Fruit fly (Drosophila melanogaster) whole organism, pupa: ENCODE data around the gene Gr77a.
A peak's percentile ranks its signal among the peaks of the same experiment; 100 is the strongest.

Experiments
- CG10348 ChIP-seq: fragments of 200-800 bp; sonication (Bioruptor generic); IDR thresholded peaks from 2 replicates; pipeline ENCODE4 v1.3.6; 2022; ENCODE audit warnings: missing biosample characterization, missing genetic modification characterization
- CG12605 ChIP-seq: fragments of 200-800 bp; sonication (Bioruptor generic); IDR thresholded peaks from 2 replicates; pipeline ENCODE4 v1.3.6; 2022; ENCODE audit warnings: missing biosample characterization, missing genetic modification characterization
- CG13204 ChIP-seq: fragments of 200-800 bp; sonication (Bioruptor generic); optimal IDR thresholded peaks from 2 replicates; lab custom pipeline; 2018; ENCODE audit warnings: missing biosample characterization, mild to moderate bottlenecking, missing genetic modification characterization, moderate library complexity
- CG14655 ChIP-seq: fragments of 200-800 bp; sonication (Bioruptor generic); optimal IDR thresholded peaks from 3 replicates; lab custom pipeline; 2017; ENCODE audit warnings: mild to moderate bottlenecking, missing biosample characterization, missing genetic modification reagents, missing genetic modification characterization
- CG15710 ChIP-seq: fragments of 200-800 bp; sonication (Bioruptor generic); optimal IDR thresholded peaks from 2 replicates; lab custom pipeline; 2018; ENCODE audit warnings: missing biosample characterization, mild to moderate bottlenecking, missing genetic modification characterization, moderate library complexity
- CG17806 ChIP-seq: fragments of 200-800 bp; sonication (Bioruptor generic); optimal IDR thresholded peaks from 2 replicates; lab custom pipeline; 2018; ENCODE audit warnings: missing biosample characterization, mild to moderate bottlenecking, missing genetic modification characterization, moderate library complexity
- CG32121 ChIP-seq: fragments of 200-800 bp; sonication (Bioruptor generic); IDR thresholded peaks from 2 replicates; pipeline ENCODE4 v1.3.6; 2022; ENCODE audit warnings: missing biosample characterization, missing genetic modification characterization
- CG34367 ChIP-seq: fragments of 200-800 bp; sonication (Bioruptor generic); optimal IDR thresholded peaks from 2 replicates; lab custom pipeline; 2018; ENCODE audit warnings: missing biosample characterization, mild to moderate bottlenecking, missing genetic modification characterization
- CG4496 ChIP-seq: fragments of 200-800 bp; sonication (Bioruptor generic); IDR thresholded peaks from 3 replicates; pipeline ENCODE4 v1.3.6; 2022; ENCODE audit warnings: missing biosample characterization, missing genetic modification characterization
- CG8159 ChIP-seq: fragments of 200-800 bp; sonication (Bioruptor generic); optimal IDR thresholded peaks from 3 replicates; lab custom pipeline; 2018; ENCODE audit warnings: missing biosample characterization, mild to moderate bottlenecking, missing genetic modification characterization, moderate library complexity
- CG8301 ChIP-seq: fragments of 200-800 bp; sonication (Bioruptor generic); optimal IDR thresholded peaks from 2 replicates; lab custom pipeline; 2018; ENCODE audit warnings: missing biosample characterization, mild to moderate bottlenecking, missing genetic modification characterization
- CG9948 ChIP-seq: fragments of 200-800 bp; sonication (Bioruptor generic); optimal IDR thresholded peaks from 2 replicates; lab custom pipeline; 2018; ENCODE audit warnings: missing biosample characterization, mild to moderate bottlenecking, missing genetic modification characterization, moderate library complexity
- D1 ChIP-seq: fragments of 200-800 bp; sonication (Bioruptor generic); optimal IDR thresholded peaks from 2 replicates; lab custom pipeline; 2018; ENCODE audit warnings: missing biosample characterization, mild to moderate bottlenecking, missing genetic modification characterization, moderate library complexity
- EcR ChIP-seq: fragments of 200-800 bp; sonication (Bioruptor generic); optimal IDR thresholded peaks from 3 replicates; lab custom pipeline; 2019; ENCODE audit warnings: missing biosample characterization, missing genetic modification characterization, mild to moderate bottlenecking, moderate library complexity, missing genetic modification reagents
- Ets98B ChIP-seq: fragments of 200-800 bp; sonication (Bioruptor generic); IDR thresholded peaks from 2 replicates; pipeline ENCODE4 v1.3.6; 2022; ENCODE audit warnings: missing biosample characterization, missing genetic modification characterization
- Pif1A ChIP-seq: fragments of 200-800 bp; sonication (Bioruptor generic); optimal IDR thresholded peaks from 3 replicates; lab custom pipeline; 2016; ENCODE audit warnings: missing biosample characterization, missing genetic modification characterization
- Pif1B ChIP-seq: fragments of 200-800 bp; sonication (Bioruptor generic); optimal IDR thresholded peaks from 3 replicates; lab custom pipeline; 2016; ENCODE audit warnings: missing biosample characterization, missing genetic modification characterization
- Snoo ChIP-seq: fragments of 200-800 bp; sonication (Bioruptor generic); optimal IDR thresholded peaks from 3 replicates; lab custom pipeline; 2017; ENCODE audit warnings: missing biosample characterization, mild to moderate bottlenecking, missing genetic modification characterization, inconsistent platforms
- fd96Ca ChIP-seq: fragments of 200-800 bp; sonication (Bioruptor generic); IDR thresholded peaks from 3 replicates; pipeline ENCODE4 v1.3.6; 2022; ENCODE audit warnings: missing biosample characterization, missing genetic modification characterization
- gl ChIP-seq: fragments of 200-800 bp; sonication (Bioruptor generic); optimal IDR thresholded peaks from 2 replicates; lab custom pipeline; 2018; ENCODE audit warnings: missing biosample characterization, mild to moderate bottlenecking, missing genetic modification characterization
- rn ChIP-seq: fragments of 200-800 bp; sonication (Bioruptor generic); IDR thresholded peaks from 2 replicates; pipeline ENCODE4 v1.3.6; 2022; ENCODE audit warnings: missing biosample characterization, missing genetic modification characterization

Gr77a gene

dm6 chr3L:20695328-20695822 is 43.9 kb downstream of the Gr77a start, which contains the start of gene kni:
TSS of gene kni (minus strand) at chr3L:20695378.
- no peak for TF ChIP-seq CG10348
- no peak for TF ChIP-seq D1 (tag; lab: Kevin White, UChicago)
- TF ChIP-seq CG34367, result no peak
- TF ChIP-seq CG12605 (GFP tag; lab: Robert Waterston, UW), result no peak
- no peak for TF ChIP-seq Pif1A
- no peak for TF ChIP-seq Ets98B (GFP tag; lab: Robert Waterston, UW)
- TF ChIP-seq gl (tag; lab: Kevin White, UChicago), result no peak
- no peak for TF ChIP-seq CG8301 (tag; lab: Kevin White, UChicago)
- TF ChIP-seq CG17806, result no peak
- no peak for TF ChIP-seq EcR
- TF ChIP-seq CG4496 (GFP tag; lab: Robert Waterston, UW), result no peak
- no peak for TF ChIP-seq Pif1B (GFP tag; lab: Kevin White, UChicago)
- no peak for TF ChIP-seq fd96Ca (GFP tag; lab: Robert Waterston, UW)
- no peak for TF ChIP-seq CG15710 (tag; lab: Kevin White, UChicago)
- TF ChIP-seq Snoo (tag; lab: Kevin White, UChicago), result no peak
- TF ChIP-seq CG13204 (GFP tag; lab: Kevin White, UChicago), result no peak
- no peak for TF ChIP-seq rn (GFP tag; lab: Robert Waterston, UW)
- no peak for TF ChIP-seq CG8159 (tag; lab: Kevin White, UChicago)
- no peak for TF ChIP-seq CG9948 (tag; lab: Kevin White, UChicago)
- TF ChIP-seq CG14655, result no peak

- no peak for TF ChIP-seq Ets98B (GFP tag; lab: Robert Waterston, UW)
- no peak for TF ChIP-seq D1 (tag; lab: Kevin White, UChicago)
- no peak for TF ChIP-seq Pif1A
- TF ChIP-seq CG12605 (GFP tag; lab: Robert Waterston, UW), result no peak
- TF ChIP-seq CG9948 (tag; lab: Kevin White, UChicago), result no peak
- no peak for TF ChIP-seq Pif1B (GFP tag; lab: Kevin White, UChicago)
- no peak for TF ChIP-seq CG4496 (GFP tag; lab: Robert Waterston, UW)
- TF ChIP-seq CG17806, result no peak
- TF ChIP-seq CG15710 (tag; lab: Kevin White, UChicago), result no peak
- no peak for TF ChIP-seq CG8159 (tag; lab: Kevin White, UChicago)
- TF ChIP-seq CG10348, result no peak
- no peak for TF ChIP-seq EcR
- no peak for TF ChIP-seq CG14655
- TF ChIP-seq rn (GFP tag; lab: Robert Waterston, UW), result no peak
- no peak for TF ChIP-seq Snoo (tag; lab: Kevin White, UChicago)
These were observed 44.6 kb downstream of the Gr77a start for dm6 chr3L:20694584-20694983.

- TF ChIP-seq Ets98B (GFP tag; lab: Robert Waterston, UW), result no peak
- no peak for TF ChIP-seq CG10348
- no peak for TF ChIP-seq rn (GFP tag; lab: Robert Waterston, UW)
- TF ChIP-seq Snoo (tag; lab: Kevin White, UChicago), result no peak
These were observed 46.7 kb downstream of the Gr77a start for dm6 chr3L:20692516-20692915.

dm6 chr3L:20690857-20691645 is 48.2 kb downstream of the Gr77a start:
- TF ChIP-seq CG13204 (GFP tag; lab: Kevin White, UChicago) (no peak), EcR (no peak), D1 (tag; lab: Kevin White, UChicago) (no peak), CG15710 (tag; lab: Kevin White, UChicago) (no peak), CG14655 (no peak), CG4496 (GFP tag; lab: Robert Waterston, UW) (no peak), rn (GFP tag; lab: Robert Waterston, UW) (no peak), CG17806 (no peak), CG32121 (no peak), Pif1A (no peak), CG10348 (no peak), CG8301 (tag; lab: Kevin White, UChicago) (no peak), CG34367 (no peak), Pif1B (GFP tag; lab: Kevin White, UChicago) (no peak)
- TF ChIP-seq, all 21 proteins: peak for 0

- no peak for TF ChIP-seq gl (tag; lab: Kevin White, UChicago)
- no peak for TF ChIP-seq CG8301 (tag; lab: Kevin White, UChicago)
These were observed 49.2 kb downstream of the Gr77a start for dm6 chr3L:20690074-20690473.

dm6 chr3L:20688194-20688785 is 50.9 kb downstream of the Gr77a start:
- TF ChIP-seq CG32121 (no peak), fd96Ca (GFP tag; lab: Robert Waterston, UW) (no peak), Pif1B (GFP tag; lab: Kevin White, UChicago) (peak; percentile 2), CG9948 (tag; lab: Kevin White, UChicago) (peak; percentile 13), Snoo (tag; lab: Kevin White, UChicago) (no peak), CG34367 (peak; percentile 19), CG17806 (peak; percentile 9), CG13204 (GFP tag; lab: Kevin White, UChicago) (peak; percentile 17), CG15710 (tag; lab: Kevin White, UChicago) (no peak), CG8301 (tag; lab: Kevin White, UChicago) (no peak), D1 (tag; lab: Kevin White, UChicago) (no peak), rn (GFP tag; lab: Robert Waterston, UW) (no peak), Ets98B (GFP tag; lab: Robert Waterston, UW) (no peak), CG8159 (tag; lab: Kevin White, UChicago) (peak; percentile 39), CG10348 (no peak), gl (tag; lab: Kevin White, UChicago) (no peak), CG12605 (GFP tag; lab: Robert Waterston, UW) (no peak), EcR (peak; percentile 76)
- TF ChIP-seq, all 21 proteins: peak for 7
